Worm (Caenorhabditis elegans): ENCODE measurements around the gene nhr-52.

- TF ChIP-seq ttx-3 (tag; optimal IDR thresholded peaks at IDR 0.05) (no peak), nhr-232 (tag; optimal IDR thresholded peaks at IDR 0.05) (no peak)
These were observed 49.3 kb downstream of the nhr-52 start, which contains the start of the genes irld-57 and sfxn-1.3 for ce11 chrV:15726610-15727009.

Data from whole organism, late embryonic.